Worm (Caenorhabditis elegans): Measurements from ENCODE around the gene C30F2.5.

DNA sequence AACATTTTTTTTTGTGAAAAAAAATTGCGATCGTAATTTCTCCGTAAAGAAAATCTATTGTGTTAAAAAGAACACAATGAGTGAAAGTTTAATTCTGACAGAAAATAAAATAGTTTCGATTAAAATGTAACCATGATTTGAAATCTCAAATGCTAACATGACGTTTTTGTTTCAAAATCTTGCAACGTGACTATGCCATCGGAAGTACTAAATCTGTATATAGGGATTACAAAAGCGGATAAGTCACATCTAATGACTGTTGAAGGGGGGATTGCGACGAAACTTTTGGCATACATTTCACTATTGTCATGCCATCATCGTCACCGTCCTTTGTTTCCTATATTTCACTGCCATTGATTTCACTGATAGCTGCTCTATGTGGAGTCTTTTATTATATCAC lies 21.9 kb upstream of the C30F2.5 start, which contains the start of gene col-187:
- TF ChIP-seq lin-13 (tag; optimal IDR thresholded peaks at IDR 0.05) (no peak), lsy-2 (tag; optimal IDR thresholded peaks at IDR 0.05) (no peak), lin-32 (GFP tag; optimal IDR thresholded peaks at IDR 0.05) (no peak), zip-8 (tag; optimal IDR thresholded peaks at IDR 0.05) (no peak), mab-5 (tag; optimal IDR thresholded peaks at IDR 0.05) (no peak)
